Worm (Caenorhabditis elegans): ENCODE results near the gene C06H2.7.

C06H2.7 gene

ce11 chrV:11095873-11096272 lies 48.7 kb downstream of the C06H2.7 start, which contains the start of gene Y42A5A.3:
Y42A5A.3 (minus strand) TSS chrV:11095973.
- TF ChIP-seq ztf-23 (GFP tag; IDR thresholded peaks at IDR 0.05) (no peak), ztf-29 (GFP tag; IDR thresholded peaks at IDR 0.05) (no peak), cog-1 (tag; optimal IDR thresholded peaks at IDR 0.05) (no peak), med-1 (GFP tag; optimal IDR thresholded peaks at IDR 0.05; ENCODE audit: insufficient read depth) (no peak), ref-1 (GFP tag; conservative IDR thresholded peaks at IDR 0.05) (no peak), flt-1 (GFP tag; IDR thresholded peaks at IDR 0.05) (no peak), tab-1 (GFP tag; IDR thresholded peaks at IDR 0.05) (no peak), klf-2 (GFP tag; conservative IDR thresholded peaks at IDR 0.05) (no peak), T22C8.4 (GFP tag; IDR thresholded peaks at IDR 0.05) (no peak)

ce11 chrV:11094698-11095097 lies 49.9 kb downstream of the C06H2.7 start:
- TF ChIP-seq tab-1 (GFP tag; IDR thresholded peaks at IDR 0.05) (no peak), med-1 (GFP tag; optimal IDR thresholded peaks at IDR 0.05; ENCODE audit: insufficient read depth) (no peak), ztf-23 (GFP tag; IDR thresholded peaks at IDR 0.05) (no peak), T22C8.4 (GFP tag; IDR thresholded peaks at IDR 0.05) (no peak), cog-1 (tag; optimal IDR thresholded peaks at IDR 0.05) (no peak), flt-1 (GFP tag; IDR thresholded peaks at IDR 0.05) (no peak), ref-1 (GFP tag; conservative IDR thresholded peaks at IDR 0.05) (no peak), ztf-29 (GFP tag; IDR thresholded peaks at IDR 0.05) (no peak)

- TF ChIP-seq klf-2 (GFP tag; conservative IDR thresholded peaks at IDR 0.05) (no peak), tab-1 (GFP tag; IDR thresholded peaks at IDR 0.05) (no peak), cog-1 (tag; optimal IDR thresholded peaks at IDR 0.05) (no peak), ztf-23 (GFP tag; IDR thresholded peaks at IDR 0.05) (no peak), ref-1 (GFP tag; conservative IDR thresholded peaks at IDR 0.05) (no peak), flt-1 (GFP tag; IDR thresholded peaks at IDR 0.05) (no peak), ztf-29 (GFP tag; IDR thresholded peaks at IDR 0.05) (no peak), med-1 (GFP tag; optimal IDR thresholded peaks at IDR 0.05; ENCODE audit: insufficient read depth) (no peak), T22C8.4 (GFP tag; IDR thresholded peaks at IDR 0.05) (no peak)
Measured at ce11 chrV:11093163-11094091, 51.2 kb downstream of the C06H2.7 start, which contains the start of gene lact-8. lact-8 (minus strand) TSS chrV:11093607.
